Worm (Caenorhabditis elegans): ENCODE results near the gene slc-36.5.

Gene slc-36.5

ce11 chrII:6858835-6859234, 18.0 kb downstream of the slc-36.5 start (continued):
- TF ChIP-seq egl-43 (GFP tag; IDR thresholded peaks at IDR 0.05) (no peak), mdl-1 (tag; optimal IDR thresholded peaks at IDR 0.05) (no peak), zag-1 (tag; optimal IDR thresholded peaks at IDR 0.05) (no peak), dve-1 (tag; optimal IDR thresholded peaks at IDR 0.05; ENCODE audit: insufficient read depth) (peak; percentile 24), nhr-42 (GFP tag; IDR thresholded peaks at IDR 0.05) (no peak), lin-38 (GFP tag; IDR thresholded peaks at IDR 0.05) (no peak; the same call in 1 of the 2 replicates), F37D6.2 (tag; optimal IDR thresholded peaks at IDR 0.05) (no peak), mep-1 (tag; optimal IDR thresholded peaks at IDR 0.05) (peak; percentile 53), Y5F2A.4 (GFP tag; optimal IDR thresholded peaks at IDR 0.05) (no peak), nhr-48 (tag; optimal IDR thresholded peaks at IDR 0.05) (no peak), zfp-2 (tag; optimal IDR thresholded peaks at IDR 0.05) (no peak), pha-4 (GFP tag; IDR thresholded peaks at IDR 0.05) (0 out of 2 replicates have a peak, but pooled peaks have one; percentile 13), pha-4 (tag; optimal IDR thresholded peaks at IDR 0.05) (no peak), dmd-6 (GFP tag; IDR thresholded peaks at IDR 0.05) (peak; percentile 46; the same call in 1 of the 2 replicates), F49E8.2 (tag; optimal IDR thresholded peaks at IDR 0.05; ENCODE audit: borderline replicate concordance) (no peak), hif-1 (tag; optimal IDR thresholded peaks at IDR 0.05) (peak in 1 of 2 experiments; percentile 2), ceh-62 (tag; optimal IDR thresholded peaks at IDR 0.05) (no peak), tra-1 (GFP tag; IDR thresholded peaks at IDR 0.05) (no peak), vab-7 (GFP tag; IDR thresholded peaks at IDR 0.05) (no peak), daf-16 (GFP tag; optimal IDR thresholded peaks at IDR 0.05) (no peak), daf-16 (tag; optimal IDR thresholded peaks at IDR 0.05) (peak; percentile 40), nhr-25 (tag; optimal IDR thresholded peaks at IDR 0.05; ENCODE audit: borderline replicate concordance, insufficient read depth) (peak; percentile 35), arid-1 (GFP tag; conservative IDR thresholded peaks at IDR 0.05) (no peak), mxl-3 (GFP tag; optimal IDR thresholded peaks at IDR 0.05) (peak; percentile 53), dmd-8 (GFP tag; IDR thresholded peaks at IDR 0.05) (no peak), F44E2.7 (GFP tag; IDR thresholded peaks at IDR 0.05) (0 out of 2 replicates have a peak, but pooled peaks have one; percentile 16), skn-1 (tag; optimal IDR thresholded peaks at IDR 0.05) (no peak), lir-3 (tag; optimal IDR thresholded peaks at IDR 0.05) (no peak), lim-7 (GFP tag; IDR thresholded peaks at IDR 0.05) (no peak), unc-62 (GFP tag; optimal IDR thresholded peaks at IDR 0.05 in 1 of 2) (peak in 1 of 2 experiments; percentile 97), unc-62 (tag; optimal IDR thresholded peaks at IDR 0.05) (no peak), sdz-12 (GFP tag; optimal IDR thresholded peaks at IDR 0.05) (no peak), ama-1 (optimal IDR thresholded peaks at IDR 0.05) (no peak), aly-2 (tag; optimal IDR thresholded peaks at IDR 0.05) (no peak), Y105C5A.15 (GFP tag; IDR thresholded peaks at IDR 0.05) (no peak), lin-1 (GFP tag; IDR thresholded peaks at IDR 0.05) (no peak), zip-2 (tag; optimal IDR thresholded peaks at IDR 0.05) (no peak), nhr-111 (GFP tag; optimal IDR thresholded peaks at IDR 0.05) (no peak), saeg-2 (GFP tag; IDR thresholded peaks at IDR 0.05) (no peak), dmd-9 (GFP tag; IDR thresholded peaks at IDR 0.05) (no peak), F10B5.3 (tag; optimal IDR thresholded peaks at IDR 0.05) (no peak), ceh-28 (tag; optimal IDR thresholded peaks at IDR 0.05) (no peak), tag-97 (GFP tag; IDR thresholded peaks at IDR 0.05) (no peak), daf-8 (GFP tag; IDR thresholded peaks at IDR 0.05) (no peak), lsy-2 (tag; optimal IDR thresholded peaks at IDR 0.05) (peak in 1 of 2 experiments; percentile 32), daf-12 (tag; optimal IDR thresholded peaks at IDR 0.05) (no peak), jun-1 (tag; optimal IDR thresholded peaks at IDR 0.05) (no peak), ceh-32 (tag; optimal IDR thresholded peaks at IDR 0.05; ENCODE audit: poor library complexity) (no peak), nhr-10 (tag; optimal IDR thresholded peaks at IDR 0.05) (no peak), ces-1 (GFP tag; optimal IDR thresholded peaks at IDR 0.05) (no peak), ceh-82 (tag; optimal IDR thresholded peaks at IDR 0.05) (no peak), egl-27 (tag; optimal IDR thresholded peaks at IDR 0.05) (no peak), unc-130 (GFP tag; optimal IDR thresholded peaks at IDR 0.05) (no peak)
